Fruit fly (Drosophila melanogaster) whole organism, embryonic: Measurements from ENCODE around the gene Cpr76Bc.

Source experiments
- Asciz ChIP-seq: fragments of 200-800 bp; sonication (Bioruptor generic); optimal IDR thresholded peaks from 2 replicates; lab custom pipeline; 2017; ENCODE audit warnings: missing biosample characterization, mild to moderate bottlenecking, missing genetic modification characterization, missing genetic modification reagents
- Atf3 ChIP-seq: fragments of 200-800 bp; sonication (Bioruptor generic); optimal IDR thresholded peaks from 3 replicates; lab custom pipeline; 2016; ENCODE audit warnings: missing biosample characterization, missing genetic modification characterization
- BtbVII ChIP-seq: fragments of 200-800 bp; sonication (Bioruptor generic); optimal IDR thresholded peaks from 3 replicates; lab custom pipeline; 2017; ENCODE audit warnings: missing biosample characterization, mild to moderate bottlenecking, missing genetic modification characterization
- CG10147 ChIP-seq: fragments of 200-800 bp; sonication (Bioruptor generic); optimal IDR thresholded peaks from 2 replicates; lab custom pipeline; 2019; ENCODE audit warnings: missing biosample characterization, mild to moderate bottlenecking, missing genetic modification characterization, moderate library complexity
- CG10543 ChIP-seq: fragments of 200-800 bp; sonication (Bioruptor generic); optimal IDR thresholded peaks from 3 replicates; lab custom pipeline; 2017; ENCODE audit warnings: missing biosample characterization, mild to moderate bottlenecking, missing genetic modification characterization, moderate library complexity
- CG10654 ChIP-seq: fragments of 200-800 bp; sonication (Bioruptor generic); optimal IDR thresholded peaks from 2 replicates; lab custom pipeline; 2016; ENCODE audit warnings: missing biosample characterization, missing genetic modification characterization
- CG10959 ChIP-seq: fragments of 200-800 bp; sonication (Bioruptor generic); IDR thresholded peaks from 2 replicates; pipeline ENCODE4 v1.3.6; 2022; ENCODE audit warnings: missing biosample characterization, missing genetic modification characterization
- CG11085 ChIP-seq: fragments of 200-800 bp; sonication (Bioruptor generic); IDR thresholded peaks from 2 replicates; pipeline ENCODE4 v1.3.6; 2022; ENCODE audit warnings: missing biosample characterization, missing genetic modification characterization
- CG12071 ChIP-seq: fragments of 200-800 bp; sonication (Bioruptor generic); optimal IDR thresholded peaks from 3 replicates; lab custom pipeline; 2018; ENCODE audit warnings: missing biosample characterization, mild to moderate bottlenecking, missing genetic modification characterization
- CG14710 ChIP-seq: fragments of 200-800 bp; sonication (Bioruptor generic); optimal IDR thresholded peaks from 3 replicates; lab custom pipeline; 2019; ENCODE audit warnings: missing biosample characterization, mild to moderate bottlenecking, missing genetic modification characterization, moderate library complexity
- CG14965 ChIP-seq: fragments of 200-800 bp; sonication (Bioruptor generic); optimal IDR thresholded peaks from 2 replicates; lab custom pipeline; 2016; ENCODE audit warnings: missing biosample characterization, missing genetic modification characterization, borderline replicate concordance
- CG1647 ChIP-seq: fragments of 200-800 bp; sonication (Bioruptor generic); optimal IDR thresholded peaks from 3 replicates; lab custom pipeline; 2016; ENCODE audit warnings: missing biosample characterization, missing genetic modification characterization
- CG17186 ChIP-seq: fragments of 200-800 bp; sonication (Bioruptor generic); optimal IDR thresholded peaks from 3 replicates; lab custom pipeline; 2017; ENCODE audit warnings: missing biosample characterization, missing genetic modification reagents, missing genetic modification characterization
- CG2120 ChIP-seq: fragments of 200-800 bp; sonication (Bioruptor generic); optimal IDR thresholded peaks from 3 replicates; lab custom pipeline; 2016; ENCODE audit warnings: missing biosample characterization, missing genetic modification characterization
- CG30020 ChIP-seq: fragments of 200-800 bp; optimal IDR thresholded peaks from 2 replicates; lab custom pipeline; 2019; ENCODE audit warnings: missing biosample characterization, mild to moderate bottlenecking, missing genetic modification characterization, moderate library complexity
- CG5180 ChIP-seq: fragments of 200-800 bp; sonication (Bioruptor generic); optimal IDR thresholded peaks from 3 replicates; lab custom pipeline; 2017; ENCODE audit warnings: missing biosample characterization, missing genetic modification characterization, mild to moderate bottlenecking, moderate library complexity, missing genetic modification reagents
- CG6689 ChIP-seq: fragments of 200-800 bp; sonication (Bioruptor generic); IDR thresholded peaks from 2 replicates; pipeline ENCODE4 v1.3.6; 2022; ENCODE audit warnings: missing biosample characterization, missing genetic modification characterization
- CG6765 ChIP-seq: fragments of 200-800 bp; sonication (Bioruptor generic); optimal IDR thresholded peaks from 3 replicates; lab custom pipeline; 2017; ENCODE audit warnings: missing biosample characterization, mild to moderate bottlenecking, missing genetic modification characterization
- Dip2 ChIP-seq: fragments of 200-800 bp; sonication (Bioruptor generic); IDR thresholded peaks from 2 replicates; pipeline ENCODE4 v1.3.6; 2022; ENCODE audit warnings: missing biosample characterization, missing genetic modification characterization
- Doc2 ChIP-seq: fragments of 200-800 bp; sonication (Bioruptor generic); IDR thresholded peaks from 2 replicates; pipeline ENCODE4 v1.3.6; 2022; ENCODE audit warnings: missing biosample characterization, missing genetic modification characterization
- ERR ChIP-seq: fragments of 200-800 bp; sonication (Bioruptor generic); optimal IDR thresholded peaks from 2 replicates; lab custom pipeline; 2016; ENCODE audit warnings: missing biosample characterization, missing genetic modification characterization
- Fer1 ChIP-seq: fragments of 200-800 bp; sonication (Bioruptor generic); optimal IDR thresholded peaks from 2 replicates; lab custom pipeline; 2017; ENCODE audit warnings: missing biosample characterization, mild to moderate bottlenecking, missing genetic modification characterization
- GATAe ChIP-seq: fragments of 200-800 bp; sonication (Bioruptor generic); conservative IDR thresholded peaks from 2 replicates; pipeline ENCODE4 v1.3.6; 2022; ENCODE audit warnings: missing biosample characterization, missing genetic modification characterization
- H15 ChIP-seq: fragments of 200-800 bp; sonication (Bioruptor generic); IDR thresholded peaks from 3 replicates; pipeline ENCODE4 v1.3.6; 2022; ENCODE audit warnings: missing biosample characterization, missing genetic modification characterization
- Hr39 ChIP-seq: fragments of >200 bp; optimal IDR thresholded peaks from 2 replicates; lab custom pipeline; 2017
- Jarid2 ChIP-seq: fragments of 200-800 bp; sonication (Bioruptor generic); optimal IDR thresholded peaks from 3 replicates; lab custom pipeline; 2017; ENCODE audit warnings: mild to moderate bottlenecking, missing biosample characterization, missing genetic modification reagents, missing genetic modification characterization
- MTF-1 ChIP-seq: fragments of 200-800 bp; sonication (Bioruptor generic); optimal IDR thresholded peaks from 2 replicates; lab custom pipeline; 2018; ENCODE audit warnings: missing biosample characterization, mild to moderate bottlenecking, missing genetic modification characterization, borderline replicate concordance
- Max ChIP-seq: fragments of 200-800 bp; sonication (Bioruptor generic); optimal IDR thresholded peaks from 2 replicates; lab custom pipeline; 2016; ENCODE audit warnings: missing biosample characterization, mild to moderate bottlenecking, missing genetic modification characterization
- Mes4 ChIP-seq: fragments of 200-800 bp; sonication (Bioruptor generic); optimal IDR thresholded peaks from 2 replicates; lab custom pipeline; 2016; ENCODE audit warnings: missing biosample characterization, missing genetic modification characterization
- NC2β ChIP-seq: fragments of 200-800 bp; sonication (Bioruptor generic); optimal IDR thresholded peaks from 2 replicates; lab custom pipeline; 2016; ENCODE audit warnings: missing biosample characterization, missing genetic modification characterization
- Neu2 ChIP-seq: fragments of 200-800 bp; sonication (Bioruptor generic); optimal IDR thresholded peaks from 3 replicates; lab custom pipeline; 2016; ENCODE audit warnings: missing biosample characterization, missing genetic modification characterization, borderline replicate concordance
- Nf-YC ChIP-seq: fragments of 200-800 bp; optimal IDR thresholded peaks from 3 replicates; lab custom pipeline; 2019; ENCODE audit warnings: missing biosample characterization, mild to moderate bottlenecking, missing genetic modification characterization, moderate library complexity
- Xbp1 ChIP-seq: fragments of 200-800 bp; sonication (Bioruptor generic); optimal IDR thresholded peaks from 3 replicates; lab custom pipeline; 2016; ENCODE audit warnings: missing biosample characterization, mild to moderate bottlenecking, missing genetic modification characterization
- cas ChIP-seq: fragments of 200-800 bp; sonication (Bioruptor generic); IDR thresholded peaks from 2 replicates; pipeline ENCODE4 v1.3.6; 2022; ENCODE audit warnings: missing biosample characterization, missing genetic modification characterization
- gce ChIP-seq: fragments of 200-800 bp; sonication (Bioruptor generic); IDR thresholded peaks from 3 replicates; pipeline ENCODE4 v1.3.6; 2022; ENCODE audit warnings: missing biosample characterization, missing genetic modification characterization
- grau ChIP-seq: fragments of 200-800 bp; optimal IDR thresholded peaks from 3 replicates; lab custom pipeline; 2019; ENCODE audit warnings: missing biosample characterization, mild to moderate bottlenecking, missing genetic modification characterization, moderate library complexity
- ham ChIP-seq: fragments of 200-800 bp; sonication (Bioruptor generic); IDR thresholded peaks from 2 replicates; pipeline ENCODE4 v1.3.6; 2022; ENCODE audit warnings: missing biosample characterization, missing genetic modification characterization
- lov ChIP-seq, 2 experiments: fragments of 200-800 bp in 1 of 2; fragments of >200 bp in 1 of 2; sonication (Bioruptor generic) in 1 of 2; IDR thresholded peaks in 1 of 2; optimal IDR thresholded peaks in 1 of 2; 2 replicates in 1 of 2; 3 replicates in 1 of 2; pipeline versions ENCODE4 v1.3.6 to Lab custom; 2017 to 2022; ENCODE audit warnings: missing biosample characterization in 1 of 2, missing genetic modification characterization in 1 of 2
- nerfin-2 ChIP-seq: fragments of 200-800 bp; sonication (Bioruptor generic); IDR thresholded peaks from 2 replicates; pipeline ENCODE4 v1.3.6; 2022; ENCODE audit warnings: missing biosample characterization, missing genetic modification characterization; ENCODE audit not compliant: partially characterized antibody
- nom ChIP-seq: fragments of 200-800 bp; sonication (Bioruptor generic); optimal IDR thresholded peaks from 2 replicates; lab custom pipeline; 2017; ENCODE audit warnings: missing biosample characterization, missing genetic modification characterization, mild to moderate bottlenecking, moderate library complexity, missing genetic modification reagents
- pan ChIP-seq, 4 experiments: fragments of >200 bp in 3 of 4; fragments of 200-800 bp in 1 of 4; sonication (Bioruptor generic) in 1 of 4; optimal IDR thresholded peaks in 3 of 4; IDR thresholded peaks in 1 of 4; 2 replicates each; pipeline versions ENCODE4 v1.3.6 to Lab custom; 2017 to 2022; ENCODE audit warnings: missing biosample characterization in 2 of 4, missing genetic modification characterization in 2 of 4, mixed read lengths in 1 of 4
- peb ChIP-seq: fragments of 200-800 bp; sonication (Bioruptor generic); IDR thresholded peaks from 2 replicates; pipeline ENCODE4 v1.3.6; 2022; ENCODE audit warnings: missing biosample characterization, missing genetic modification characterization
- pfk ChIP-seq: fragments of 200-800 bp; sonication (Bioruptor generic); optimal IDR thresholded peaks from 2 replicates; lab custom pipeline; 2018; ENCODE audit warnings: missing biosample characterization, mild to moderate bottlenecking, missing genetic modification characterization, moderate library complexity
- ranshi ChIP-seq: fragments of 200-800 bp; sonication (Bioruptor generic); IDR thresholded peaks from 2 replicates; pipeline ENCODE4 v1.3.6; 2022; ENCODE audit warnings: missing biosample characterization, missing genetic modification characterization
- run ChIP-seq: fragments of 200-800 bp; sonication (Bioruptor generic); optimal IDR thresholded peaks from 3 replicates; lab custom pipeline; 2018; ENCODE audit warnings: missing biosample characterization, mild to moderate bottlenecking, missing genetic modification characterization
- toy ChIP-seq: fragments of 200-800 bp; sonication (Bioruptor generic); IDR thresholded peaks from 2 replicates; pipeline ENCODE4 v1.3.6; 2022; ENCODE audit warnings: missing biosample characterization, missing genetic modification characterization
- tx ChIP-seq: fragments of 200-800 bp; sonication (Bioruptor generic); optimal IDR thresholded peaks from 2 replicates; lab custom pipeline; 2016; ENCODE audit warnings: missing biosample characterization, missing genetic modification characterization
- yki ChIP-seq: fragments of >200 bp; optimal IDR thresholded peaks from 3 replicates; lab custom pipeline; 2018
- zfh2 ChIP-seq: fragments of 200-800 bp; sonication (Bioruptor generic); optimal IDR thresholded peaks from 2 replicates; lab custom pipeline; 2016; ENCODE audit warnings: missing biosample characterization, missing genetic modification characterization

Cpr76Bc gene

dm6 chr3L:19560695-19561246 lies 40.0 kb downstream of the Cpr76Bc start (continued):
- TF ChIP-seq CG17186 (peak; percentile 77), ERR (peak; percentile 67), CG1647 (GFP tag; lab: Kevin White, UChicago) (peak; percentile 91), gce (GFP tag; lab: Robert Waterston, UW) (peak; percentile 89), tx (GFP tag; lab: Kevin White, UChicago) (peak; percentile 90), CG6765 (GFP tag; lab: Kevin White, UChicago) (peak; percentile 88), yki (lab: Kevin White, UChicago) (no peak), Hr39 (lab: Kevin White, UChicago) (no peak), CG14965 (GFP tag; lab: Kevin White, UChicago) (peak; percentile 59), run (tag; lab: Kevin White, UChicago) (peak; percentile 88), ranshi (GFP tag; lab: Robert Waterston, UW) (peak; percentile 95), CG10959 (GFP tag; lab: Robert Waterston, UW) (peak; percentile 95), CG14710 (tag; lab: Kevin White, UChicago) (peak; percentile 96), ham (GFP tag; lab: Robert Waterston, UW) (0 out of 2 replicates have a peak, but pooled peaks have one; percentile 68), CG10147 (GFP tag; lab: Kevin White, UChicago) (peak; percentile 94), grau (tag; lab: Kevin White, UChicago) (peak; percentile 94), nom (GFP tag; lab: Kevin White, UChicago) (peak; percentile 98), CG2120 (peak; percentile 95), Atf3 (peak; percentile 89), CG5180 (GFP tag; lab: Kevin White, UChicago) (peak; percentile 81), CG11085 (GFP tag; lab: Robert Waterston, UW) (peak; percentile 79), Jarid2 (GFP tag; lab: Kevin White, UChicago) (peak; percentile 69), CG10543 (GFP tag; lab: Kevin White, UChicago) (peak; percentile 87), CG10654 (GFP tag; lab: Kevin White, UChicago) (peak; percentile 94), toy (GFP tag; lab: Robert Waterston, UW) (peak; percentile 89; the same call in 1 of the 2 replicates), nerfin-2 (GFP tag; lab: Robert Waterston, UW) (no peak), Xbp1 (GFP tag; lab: Kevin White, UChicago) (peak; percentile 95), CG6689 (GFP tag; lab: Robert Waterston, UW) (peak; percentile 95), Fer1 (peak; percentile 94), CG30020 (peak; percentile 81), Dip2 (GFP tag; lab: Robert Waterston, UW) (no peak), peb (GFP tag; lab: Robert Waterston, UW) (peak; percentile 86), Asciz (GFP tag; lab: Kevin White, UChicago) (peak; percentile 93), H15 (GFP tag; lab: Robert Waterston, UW) (peak; percentile 94), BtbVII (GFP tag; lab: Kevin White, UChicago) (peak; percentile 90), zfh2 (peak; percentile 90), Neu2 (GFP tag; lab: Kevin White, UChicago) (peak; percentile 87), Mes4 (peak; percentile 87), Max (GFP tag; lab: Kevin White, UChicago) (peak; percentile 93), Doc2 (GFP tag; lab: Robert Waterston, UW) (no peak), MTF-1 (GFP tag; lab: Kevin White, UChicago) (peak; percentile 94), pan (optimal IDR thresholded peaks at IDR 0.05; lab: Kevin White, UChicago) (no peak), pan (GFP tag; optimal IDR thresholded peaks at IDR 0.05 in 1 of 2, IDR thresholded peaks at IDR 0.05 in 1 of 2) (peak in 1 of 2 experiments; percentile 94), GATAe (GFP tag; lab: Robert Waterston, UW) (peak; percentile 76), NC2β (peak; percentile 91), lov (optimal IDR thresholded peaks at IDR 0.05; lab: Kevin White, UChicago) (no peak), lov (GFP tag; IDR thresholded peaks at IDR 0.05; lab: Robert Waterston, UW) (peak; percentile 97), Nf-YC (tag; lab: Kevin White, UChicago) (peak; percentile 83), CG12071 (peak; percentile 87), pfk (GFP tag; lab: Kevin White, UChicago) (peak; percentile 61), cas (peak; percentile 80)
